Fruit fly (Drosophila melanogaster): Measurements from ENCODE around the gene Gyc76C.

The Gyc76C gene

DNA sequence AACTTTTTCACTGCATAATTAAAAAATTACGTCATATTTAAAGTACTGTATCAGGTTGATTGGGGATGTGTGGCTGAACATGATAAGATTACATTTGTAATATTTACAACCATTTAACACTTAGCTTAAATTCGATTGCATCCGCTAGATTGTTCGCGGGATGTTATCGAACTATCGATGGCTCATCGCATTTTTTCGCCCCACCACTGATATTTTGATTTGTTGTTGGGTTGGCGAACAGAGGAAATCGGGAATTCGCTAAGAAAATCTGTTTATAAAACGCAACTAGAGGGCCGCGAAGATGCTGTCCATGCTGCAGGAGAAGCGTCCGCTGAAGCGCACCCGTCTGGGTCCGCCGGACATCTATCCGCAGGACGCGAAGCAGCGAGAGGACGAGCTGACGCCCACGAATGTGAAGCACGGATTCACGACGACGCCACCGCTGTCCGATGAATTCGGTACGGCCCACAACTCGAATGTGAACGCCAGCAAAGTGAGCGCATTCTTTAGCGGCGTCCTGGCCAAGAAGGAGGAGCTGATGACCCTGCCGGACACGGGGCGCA is 43.1 kb upstream of the Gyc76C start, which contains the start of gene kto (continued):
- no peak for TF ChIP-seq sug (tag; optimal IDR thresholded peaks at IDR 0.05)
- TF ChIP-seq tup (GFP tag; optimal IDR thresholded peaks at IDR 0.05) = no peak
- TF ChIP-seq vnd (GFP tag; IDR thresholded peaks at IDR 0.05; ENCODE audit: partially characterized antibody) = peak; percentile 78
- no peak for TF ChIP-seq E2f1 (GFP tag; IDR thresholded peaks at IDR 0.05)
- no peak for TF ChIP-seq Chrac-16 (GFP tag; optimal IDR thresholded peaks at IDR 0.05)
- TF ChIP-seq hbn (GFP tag; IDR thresholded peaks at IDR 0.05; ENCODE audit: partially characterized antibody) = peak; percentile 88
- no peak for TF ChIP-seq CG18011 (GFP tag; optimal IDR thresholded peaks at IDR 0.05)
- TF ChIP-seq Ets65A (GFP tag) = no peak
- no peak for TF ChIP-seq row (GFP tag; IDR thresholded peaks at IDR 0.05)
- TF ChIP-seq trh (GFP tag; optimal IDR thresholded peaks at IDR 0.05) = no peak
- no peak for TF ChIP-seq scrt (GFP tag; optimal IDR thresholded peaks at IDR 0.05)
- TF ChIP-seq bbx (GFP tag; IDR thresholded peaks at IDR 0.05; ENCODE audit: partially characterized antibody) = peak; percentile 92
- TF ChIP-seq CG16779 (GFP tag; IDR thresholded peaks at IDR 0.05) = no peak
- TF ChIP-seq CG17359 (tag; optimal IDR thresholded peaks at IDR 0.05) = no peak
- no peak for TF ChIP-seq CG31224 (GFP tag; IDR thresholded peaks at IDR 0.05)
- TF ChIP-seq Six4 (GFP tag; optimal IDR thresholded peaks at IDR 0.05) = no peak
- TF ChIP-seq Stat92E (GFP tag; optimal IDR thresholded peaks at IDR 0.05) = no peak
- TF ChIP-seq Hmx (GFP tag; optimal IDR thresholded peaks at IDR 0.05) = no peak
- TF ChIP-seq lbe (GFP tag; optimal IDR thresholded peaks at IDR 0.05) = no peak
- no peak for TF ChIP-seq Fer3 (tag; optimal IDR thresholded peaks at IDR 0.05)
- TF ChIP-seq kay (GFP tag; optimal IDR thresholded peaks at IDR 0.05) = no peak
- TF ChIP-seq Hmr (GFP tag; optimal IDR thresholded peaks at IDR 0.05) = no peak
- TF ChIP-seq nerfin-2 (GFP tag; IDR thresholded peaks at IDR 0.05; ENCODE audit: partially characterized antibody) = peak; percentile 83
- no peak for TF ChIP-seq Sox102F (GFP tag; optimal IDR thresholded peaks at IDR 0.05)
- peak; percentile 28; the same call in 1 of the 2 replicates for TF ChIP-seq CG42726 (GFP tag; IDR thresholded peaks at IDR 0.05; ENCODE audit: partially characterized antibody)
- peak; percentile 73; the same call in 2 of the 3 replicates for TF ChIP-seq hb (GFP tag; IDR thresholded peaks at IDR 0.05; ENCODE audit: partially characterized antibody)
- TF ChIP-seq sr (GFP tag; IDR thresholded peaks at IDR 0.05) = 0 out of 3 replicates have a peak, but pooled peaks have one; percentile 12
- TF ChIP-seq CG34224 (GFP tag; IDR thresholded peaks at IDR 0.05; ENCODE audit: partially characterized antibody) = peak; percentile 95
- TF ChIP-seq CG13424 (tag; optimal IDR thresholded peaks at IDR 0.05) = no peak
- TF ChIP-seq CG8281 (tag; optimal IDR thresholded peaks at IDR 0.05) = no peak
- no peak for TF ChIP-seq ssp (GFP tag; IDR thresholded peaks at IDR 0.05)
- no peak for TF ChIP-seq nerfin-1 (tag; optimal IDR thresholded peaks at IDR 0.05)
- peak; percentile 87 for TF ChIP-seq tna (GFP tag; IDR thresholded peaks at IDR 0.05; ENCODE audit: partially characterized antibody)
- no peak for TF ChIP-seq Hey (tag; optimal IDR thresholded peaks at IDR 0.05)
- no peak for TF ChIP-seq gt (GFP tag; IDR thresholded peaks at IDR 0.05)
- no peak for TF ChIP-seq ftz-f1 (GFP tag; optimal IDR thresholded peaks at IDR 0.05)
- TF ChIP-seq unc-4 (GFP tag; IDR thresholded peaks at IDR 0.05; ENCODE audit: partially characterized antibody) = peak; percentile 91
- TF ChIP-seq CG30020 (tag; optimal IDR thresholded peaks at IDR 0.05) = no peak
- no peak for TF ChIP-seq Rfx (GFP tag; IDR thresholded peaks at IDR 0.05)
- no peak for TF ChIP-seq CrebB (tag; optimal IDR thresholded peaks at IDR 0.05)
- TF ChIP-seq bsh (GFP tag; optimal IDR thresholded peaks at IDR 0.05) = no peak
- TF ChIP-seq ATbp (GFP tag; optimal IDR thresholded peaks at IDR 0.05) = no peak
- TF ChIP-seq CG2129 (GFP tag; IDR thresholded peaks at IDR 0.05; ENCODE audit: partially characterized antibody) = peak; percentile 70
- peak; percentile 81 for TF ChIP-seq zen2 (GFP tag; IDR thresholded peaks at IDR 0.05; ENCODE audit: partially characterized antibody)
- no peak for TF ChIP-seq NK7.1 (GFP tag; optimal IDR thresholded peaks at IDR 0.05)
- no peak for TF ChIP-seq CG1647 (GFP tag; optimal IDR thresholded peaks at IDR 0.05)
- TF ChIP-seq Bgb (GFP tag; IDR thresholded peaks at IDR 0.05; ENCODE audit: partially characterized antibody) = peak; percentile 88
